Fruit fly (Drosophila melanogaster) whole organism, embryonic: Measurements from ENCODE around the gene CG17321.

Experiments
- Abd-B ChIP-seq: fragments of 200-800 bp; sonication (Bioruptor generic); optimal IDR thresholded peaks from 2 replicates; lab custom pipeline; 2018; ENCODE audit warnings: missing biosample characterization, mild to moderate bottlenecking, missing genetic modification characterization, moderate library complexity
- Atf-2 ChIP-seq: fragments of 200-800 bp; sonication (Bioruptor generic); optimal IDR thresholded peaks from 2 replicates; lab custom pipeline; 2016; ENCODE audit warnings: missing biosample characterization, missing genetic modification characterization
- BtbVII ChIP-seq: fragments of 200-800 bp; sonication (Bioruptor generic); optimal IDR thresholded peaks from 3 replicates; lab custom pipeline; 2017; ENCODE audit warnings: missing biosample characterization, mild to moderate bottlenecking, missing genetic modification characterization
- CG10462 ChIP-seq: fragments of 200-800 bp; sonication (Bioruptor generic); optimal IDR thresholded peaks from 2 replicates; lab custom pipeline; 2016; ENCODE audit warnings: missing biosample characterization, missing genetic modification characterization
- CG12155 ChIP-seq: fragments of 200-800 bp; sonication (Bioruptor generic); optimal IDR thresholded peaks from 3 replicates; lab custom pipeline; 2016; ENCODE audit warnings: missing biosample characterization, missing genetic modification characterization
- CG12236 ChIP-seq: fragments of 200-800 bp; sonication (Bioruptor generic); optimal IDR thresholded peaks from 2 replicates; lab custom pipeline; 2016; ENCODE audit warnings: missing biosample characterization, missing genetic modification characterization
- CG12391 ChIP-seq: fragments of 200-800 bp; sonication (Bioruptor generic); optimal IDR thresholded peaks from 3 replicates; lab custom pipeline; 2018; ENCODE audit warnings: missing biosample characterization, mild to moderate bottlenecking, missing genetic modification characterization, moderate library complexity
- CG13894 ChIP-seq: fragments of 200-800 bp; sonication (Bioruptor generic); optimal IDR thresholded peaks from 3 replicates; lab custom pipeline; 2018; ENCODE audit warnings: missing biosample characterization, mild to moderate bottlenecking, missing genetic modification characterization, moderate library complexity
- CG14014 ChIP-seq: fragments of 200-800 bp; sonication (Bioruptor generic); IDR thresholded peaks from 2 replicates; pipeline ENCODE4 v1.3.6; 2022; ENCODE audit warnings: missing biosample characterization, missing genetic modification characterization
- CG17361 ChIP-seq: fragments of 200-800 bp; sonication (Bioruptor generic); IDR thresholded peaks from 3 replicates; pipeline ENCODE4 v1.3.6; 2022; ENCODE audit warnings: missing biosample characterization, missing genetic modification characterization
- CG17568 ChIP-seq: fragments of 200-800 bp; sonication (Bioruptor generic); optimal IDR thresholded peaks from 2 replicates; lab custom pipeline; 2018; ENCODE audit warnings: missing biosample characterization, mild to moderate bottlenecking, missing genetic modification characterization, moderate library complexity
- CG18599 ChIP-seq: fragments of 200-800 bp; sonication (Bioruptor generic); optimal IDR thresholded peaks from 3 replicates; lab custom pipeline; 2017; ENCODE audit warnings: missing biosample characterization, missing genetic modification characterization, mild to moderate bottlenecking, moderate library complexity, missing genetic modification reagents
- CG30431 ChIP-seq: fragments of 200-800 bp; sonication (Bioruptor generic); optimal IDR thresholded peaks from 2 replicates; lab custom pipeline; 2017; ENCODE audit warnings: missing biosample characterization, missing genetic modification characterization
- CG31388 ChIP-seq: fragments of 200-800 bp; sonication (Bioruptor generic); optimal IDR thresholded peaks from 2 replicates; lab custom pipeline; 2016; ENCODE audit warnings: missing biosample characterization, missing genetic modification characterization
- CG3281 ChIP-seq: fragments of 200-800 bp; sonication (Bioruptor generic); optimal IDR thresholded peaks from 3 replicates; lab custom pipeline; 2017; ENCODE audit warnings: missing biosample characterization, mild to moderate bottlenecking, missing genetic modification characterization
- CG4328 ChIP-seq: fragments of 200-800 bp; sonication (Bioruptor generic); optimal IDR thresholded peaks from 3 replicates; lab custom pipeline; 2017; ENCODE audit warnings: missing biosample characterization, missing genetic modification reagents, missing genetic modification characterization
- CG7556 ChIP-seq: fragments of 200-800 bp; sonication (Bioruptor generic); optimal IDR thresholded peaks from 2 replicates; lab custom pipeline; 2017; ENCODE audit warnings: missing biosample characterization, mild to moderate bottlenecking, missing genetic modification characterization
- CG7928 ChIP-seq: fragments of 200-800 bp; sonication (Bioruptor generic); optimal IDR thresholded peaks from 2 replicates; lab custom pipeline; 2017; ENCODE audit warnings: missing biosample characterization, mild to moderate bottlenecking, missing genetic modification characterization
- CG9817 ChIP-seq: fragments of 200-800 bp; sonication (Bioruptor generic); optimal IDR thresholded peaks from 2 replicates; lab custom pipeline; 2018; ENCODE audit warnings: missing biosample characterization, mild to moderate bottlenecking, missing genetic modification characterization, moderate library complexity
- CrebB ChIP-seq: fragments of 200-800 bp; sonication (Bioruptor generic); optimal IDR thresholded peaks from 3 replicates; lab custom pipeline; 2018; ENCODE audit warnings: missing biosample characterization, mild to moderate bottlenecking, missing genetic modification characterization
- D19A ChIP-seq: fragments of 200-800 bp; optimal IDR thresholded peaks from 3 replicates; lab custom pipeline; 2019; ENCODE audit warnings: missing biosample characterization, mild to moderate bottlenecking, missing genetic modification characterization, moderate library complexity
- Dip3 ChIP-seq: fragments of 200-800 bp; sonication (Bioruptor generic); optimal IDR thresholded peaks from 3 replicates; lab custom pipeline; 2016; ENCODE audit warnings: missing biosample characterization, missing genetic modification characterization
- Drgx ChIP-seq: fragments of 200-800 bp; sonication (Bioruptor generic); IDR thresholded peaks from 2 replicates; pipeline ENCODE4 v1.3.6; 2022; ENCODE audit warnings: missing biosample characterization, missing genetic modification characterization
- HLH54F ChIP-seq: fragments of 200-800 bp; sonication (Bioruptor generic); optimal IDR thresholded peaks from 3 replicates; lab custom pipeline; 2016; ENCODE audit warnings: missing biosample characterization, missing genetic modification characterization
- Mrtf ChIP-seq: fragments of 200-800 bp; sonication (Bioruptor generic); IDR thresholded peaks from 3 replicates; pipeline ENCODE4 v1.3.6; 2022; ENCODE audit warnings: missing biosample characterization, missing genetic modification characterization
- NfI ChIP-seq: fragments of 200-800 bp; sonication (Bioruptor generic); optimal IDR thresholded peaks from 3 replicates; lab custom pipeline; 2018; ENCODE audit warnings: missing biosample characterization, mild to moderate bottlenecking, missing genetic modification characterization, moderate library complexity
- Oli ChIP-seq: fragments of 200-800 bp; sonication (Bioruptor generic); optimal IDR thresholded peaks from 2 replicates; lab custom pipeline; 2018; ENCODE audit warnings: missing biosample characterization, mild to moderate bottlenecking, missing genetic modification characterization, moderate library complexity
- Sin3A ChIP-seq: fragments of >200 bp; optimal IDR thresholded peaks from 2 replicates; lab custom pipeline; 2018
- ab ChIP-seq: fragments of 200-800 bp; sonication (Bioruptor generic); optimal IDR thresholded peaks from 2 replicates; lab custom pipeline; 2016; ENCODE audit warnings: missing biosample characterization, missing genetic modification characterization
- cato ChIP-seq: fragments of 200-800 bp; sonication (Bioruptor generic); optimal IDR thresholded peaks from 2 replicates; lab custom pipeline; 2016; ENCODE audit warnings: missing biosample characterization, missing genetic modification characterization, borderline replicate concordance
- chm ChIP-seq: fragments of 200-800 bp; sonication (Bioruptor generic); IDR thresholded peaks from 2 replicates; pipeline ENCODE4 v1.3.6; 2022; ENCODE audit warnings: missing biosample characterization, missing genetic modification characterization
- ci ChIP-seq: fragments of 200-800 bp; sonication (Bioruptor generic); IDR thresholded peaks from 3 replicates; pipeline ENCODE4 v1.3.6; 2022; ENCODE audit warnings: missing biosample characterization, missing genetic modification characterization
- croc ChIP-seq: fragments of 200-800 bp; sonication (Bioruptor generic); conservative IDR thresholded peaks from 3 replicates; pipeline ENCODE4 v1.3.6; 2022; ENCODE audit warnings: missing biosample characterization, missing genetic modification characterization
- dimm ChIP-seq: fragments of 200-800 bp; sonication (Bioruptor generic); IDR thresholded peaks from 2 replicates; pipeline ENCODE4 v1.3.6; 2022; ENCODE audit warnings: missing biosample characterization, missing genetic modification characterization
- fu2 ChIP-seq: fragments of 200-800 bp; sonication (Bioruptor generic); optimal IDR thresholded peaks from 2 replicates; lab custom pipeline; 2016; ENCODE audit warnings: missing biosample characterization, missing genetic modification characterization
- gro ChIP-seq: fragments of 200-800 bp; sonication (Bioruptor generic); optimal IDR thresholded peaks from 2 replicates; lab custom pipeline; 2016; ENCODE audit warnings: missing biosample characterization, missing genetic modification characterization
- gsb-n ChIP-seq: fragments of 200-800 bp; sonication (Bioruptor generic); optimal IDR thresholded peaks from 3 replicates; lab custom pipeline; 2018; ENCODE audit warnings: missing biosample characterization, mild to moderate bottlenecking, missing genetic modification characterization
- gt ChIP-seq: fragments of 200-800 bp; sonication (Bioruptor generic); IDR thresholded peaks from 2 replicates; pipeline ENCODE4 v1.3.6; 2022; ENCODE audit warnings: missing biosample characterization, missing genetic modification characterization
- maf-S ChIP-seq: fragments of 200-800 bp; sonication (Bioruptor generic); optimal IDR thresholded peaks from 2 replicates; lab custom pipeline; 2016; ENCODE audit warnings: missing biosample characterization, missing genetic modification characterization
- nerfin-2 ChIP-seq: fragments of 200-800 bp; sonication (Bioruptor generic); IDR thresholded peaks from 2 replicates; pipeline ENCODE4 v1.3.6; 2022; ENCODE audit warnings: missing biosample characterization, missing genetic modification characterization; ENCODE audit not compliant: partially characterized antibody
- oc ChIP-seq: fragments of 200-800 bp; sonication (Bioruptor generic); optimal IDR thresholded peaks from 2 replicates; lab custom pipeline; 2018; ENCODE audit warnings: missing biosample characterization, mild to moderate bottlenecking, missing genetic modification characterization, moderate library complexity
- pnt ChIP-seq: fragments of 200-800 bp; sonication (Bioruptor generic); optimal IDR thresholded peaks from 3 replicates; lab custom pipeline; 2016; ENCODE audit warnings: missing biosample characterization, missing genetic modification characterization
- prd ChIP-seq, 3 experiments: fragments of >200 bp in 2 of 3; fragments of 200-800 bp in 1 of 3; sonication (Bioruptor generic) in 1 of 3; optimal IDR thresholded peaks in 2 of 3; IDR thresholded peaks in 1 of 3; 2 replicates in 2 of 3; 3 replicates in 1 of 3; pipeline versions ENCODE4 v1.3.6 to Lab custom; 2017 to 2022; ENCODE audit warnings: missing biosample characterization in 1 of 3, missing genetic modification characterization in 1 of 3
- sens-2 ChIP-seq: fragments of 200-800 bp; sonication (Bioruptor generic); IDR thresholded peaks from 2 replicates; pipeline ENCODE4 v1.3.6; 2022; ENCODE audit warnings: missing biosample characterization, missing genetic modification characterization
- seq ChIP-seq: fragments of 200-800 bp; sonication (Bioruptor generic); IDR thresholded peaks from 2 replicates; pipeline ENCODE4 v1.3.6; 2022; ENCODE audit warnings: missing biosample characterization, missing genetic modification characterization
- shn ChIP-seq: fragments of 200-800 bp; sonication (Bioruptor generic); optimal IDR thresholded peaks from 3 replicates; lab custom pipeline; 2016; ENCODE audit warnings: missing biosample characterization, missing genetic modification characterization
- sima ChIP-seq: fragments of 200-800 bp; sonication (Bioruptor generic); optimal IDR thresholded peaks from 2 replicates; lab custom pipeline; 2016; ENCODE audit warnings: missing biosample characterization, missing genetic modification characterization
- sisA ChIP-seq: fragments of 200-800 bp; sonication (Bioruptor generic); IDR thresholded peaks from 2 replicates; pipeline ENCODE4 v1.3.6; 2022; ENCODE audit warnings: missing biosample characterization, missing genetic modification characterization
- sr ChIP-seq: fragments of 200-800 bp; sonication (Bioruptor generic); IDR thresholded peaks from 3 replicates; pipeline ENCODE4 v1.3.6; 2022; ENCODE audit warnings: missing biosample characterization, missing genetic modification characterization
- stc ChIP-seq: fragments of 200-800 bp; sonication (Bioruptor generic); IDR thresholded peaks from 2 replicates; pipeline ENCODE4 v1.3.6; 2022; ENCODE audit warnings: missing biosample characterization, missing genetic modification characterization
- tup ChIP-seq: fragments of 200-800 bp; sonication (Bioruptor generic); optimal IDR thresholded peaks from 2 replicates; lab custom pipeline; 2016; ENCODE audit warnings: missing biosample characterization, mild to moderate bottlenecking, missing genetic modification characterization, moderate library complexity

CG17321 gene

dm6 chr2L:18857635-18858059, 12.7 kb downstream of the CG17321 start (continued):
- peak; percentile 92 for TF ChIP-seq chm (GFP tag; lab: Robert Waterston, UW)
- peak; percentile 84 for TF ChIP-seq pnt (GFP tag; lab: Kevin White, UChicago)
- peak; percentile 87 for TF ChIP-seq CG14014 (GFP tag; lab: Robert Waterston, UW)
- TF ChIP-seq sisA (GFP tag; lab: Robert Waterston, UW): peak; percentile 84
- TF ChIP-seq gro (GFP tag; lab: Kevin White, UChicago): peak; percentile 76
- TF ChIP-seq nerfin-2 (GFP tag; lab: Robert Waterston, UW): no peak
- TF ChIP-seq ci (GFP tag; lab: Robert Waterston, UW): peak; percentile 96
- peak; percentile 4 for TF ChIP-seq sima (GFP tag; lab: Kevin White, UChicago)
- TF ChIP-seq Sin3A: no peak
- peak; percentile 95 for TF ChIP-seq CG18599 (GFP tag; lab: Kevin White, UChicago)
- peak; percentile 63 for TF ChIP-seq ab (GFP tag; lab: Kevin White, UChicago)
- TF ChIP-seq CrebB (tag; lab: Kevin White, UChicago): peak; percentile 81
- TF ChIP-seq CG12391 (tag; lab: Kevin White, UChicago): peak; percentile 93
- TF ChIP-seq CG12155 (GFP tag; lab: Kevin White, UChicago): peak; percentile 89
- peak; percentile 90 for TF ChIP-seq stc (GFP tag; lab: Robert Waterston, UW)
- TF ChIP-seq croc: peak; percentile 80
- peak; percentile 67; the same call in 1 of the 3 replicates for TF ChIP-seq sr (GFP tag; lab: Robert Waterston, UW)
- TF ChIP-seq maf-S (GFP tag; lab: Kevin White, UChicago): peak; percentile 89
- TF ChIP-seq CG3281 (GFP tag; lab: Kevin White, UChicago): peak; percentile 92
- TF ChIP-seq dimm (GFP tag; lab: Robert Waterston, UW): peak; percentile 45; the same call in 1 of the 2 replicates
- peak; percentile 95 for TF ChIP-seq NfI (GFP tag; lab: Kevin White, UChicago)
- peak; percentile 72; the same call in 2 of the 3 replicates for TF ChIP-seq Mrtf (GFP tag; lab: Robert Waterston, UW)
- peak; percentile 95 for TF ChIP-seq CG9817 (tag; lab: Kevin White, UChicago)
- peak; percentile 93 for TF ChIP-seq Oli (tag; lab: Kevin White, UChicago)
- peak; percentile 85 for TF ChIP-seq CG10462 (GFP tag; lab: Kevin White, UChicago)
- TF ChIP-seq sens-2 (GFP tag; lab: Robert Waterston, UW): peak; percentile 76
- peak; percentile 86 for TF ChIP-seq CG4328 (GFP tag; lab: Kevin White, UChicago)
- peak; percentile 87 for TF ChIP-seq Abd-B
- TF ChIP-seq fu2 (GFP tag; lab: Kevin White, UChicago): peak; percentile 82
- peak; percentile 93 for TF ChIP-seq oc (tag; lab: Kevin White, UChicago)
- TF ChIP-seq CG12236 (GFP tag; lab: Kevin White, UChicago): peak; percentile 74
- TF ChIP-seq seq (GFP tag; lab: Robert Waterston, UW): peak; percentile 90
- peak; percentile 86 for TF ChIP-seq gsb-n (tag; lab: Kevin White, UChicago)
- TF ChIP-seq cato (GFP tag; lab: Kevin White, UChicago): peak; percentile 83
- peak; percentile 72 for TF ChIP-seq CG7928
- peak; percentile 90 for TF ChIP-seq CG17361 (GFP tag; lab: Robert Waterston, UW)
- peak; percentile 89 for TF ChIP-seq CG17568
- peak; percentile 70 for TF ChIP-seq D19A (tag; lab: Kevin White, UChicago)
- peak; percentile 87 for TF ChIP-seq Atf-2 (GFP tag; lab: Kevin White, UChicago)
- peak; percentile 88 for TF ChIP-seq CG7556 (GFP tag; lab: Kevin White, UChicago)
- TF ChIP-seq CG31388 (GFP tag; lab: Kevin White, UChicago): peak; percentile 57
- peak; percentile 92 for TF ChIP-seq Dip3 (GFP tag; lab: Kevin White, UChicago)
- peak; percentile 81 for TF ChIP-seq shn (GFP tag; lab: Kevin White, UChicago)
- peak; percentile 96 for TF ChIP-seq Drgx
- TF ChIP-seq CG30431 (GFP tag; lab: Kevin White, UChicago): peak; percentile 76
- TF ChIP-seq CG13894: peak; percentile 87
- TF ChIP-seq BtbVII (GFP tag; lab: Kevin White, UChicago): peak; percentile 88
- peak; percentile 65 for TF ChIP-seq gt (GFP tag; lab: Robert Waterston, UW)
- TF ChIP-seq HLH54F (GFP tag; lab: Kevin White, UChicago): peak; percentile 92
- no peak for TF ChIP-seq prd (optimal IDR thresholded peaks at IDR 0.05; lab: Kevin White, UChicago)
- TF ChIP-seq prd (GFP tag; IDR thresholded peaks at IDR 0.05; lab: Robert Waterston, UW): peak; percentile 90
- TF ChIP-seq tup: peak; percentile 95
